Fruit fly (Drosophila melanogaster) whole organism, embryonic: ENCODE results near the gene CG11999.

Source experiments
- Bteb2 ChIP-seq: fragments of 200-800 bp; sonication (Bioruptor generic); optimal IDR thresholded peaks from 2 replicates; lab custom pipeline; 2016; ENCODE audit warnings: missing biosample characterization, missing genetic modification characterization
- CG12104 ChIP-seq: fragments of 200-800 bp; sonication (Bioruptor generic); optimal IDR thresholded peaks from 3 replicates; lab custom pipeline; 2016; ENCODE audit warnings: missing biosample characterization, missing genetic modification characterization
- CG6689 ChIP-seq: fragments of 200-800 bp; sonication (Bioruptor generic); IDR thresholded peaks from 2 replicates; pipeline ENCODE4 v1.3.6; 2022; ENCODE audit warnings: missing biosample characterization, missing genetic modification characterization
- Ravus ChIP-seq: fragments of 200-800 bp; sonication (Bioruptor generic); IDR thresholded peaks from 2 replicates; pipeline ENCODE4 v1.3.6; 2022; ENCODE audit warnings: missing biosample characterization, missing genetic modification characterization
- inv ChIP-seq: fragments of 200-800 bp; sonication (Bioruptor generic); IDR thresholded peaks from 2 replicates; pipeline ENCODE4 v1.3.6; 2022; ENCODE audit warnings: missing biosample characterization, missing genetic modification characterization; ENCODE audit not compliant: partially characterized antibody

DNA sequence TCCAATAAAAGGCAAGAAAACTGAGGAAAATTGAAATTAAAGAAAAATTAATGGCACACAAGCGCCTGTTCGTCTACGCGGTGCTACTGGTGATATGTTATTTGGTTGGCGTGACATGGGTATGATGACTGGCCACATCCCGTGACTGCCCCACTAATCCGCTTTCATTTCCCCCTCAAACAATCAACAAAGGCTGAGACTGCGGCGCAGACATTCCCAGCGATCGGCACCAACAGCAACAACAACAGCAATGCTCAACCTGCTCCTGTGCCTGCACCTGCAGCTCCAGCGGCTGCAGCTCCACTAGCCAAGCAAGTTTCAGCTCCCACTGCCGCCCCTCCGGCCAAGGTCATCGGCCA is 567 bp upstream of the CG11999 start:
- TF ChIP-seq CG6689 (GFP tag; lab: Robert Waterston, UW), result no peak
- TF ChIP-seq inv (GFP tag; lab: Robert Waterston, UW), result no peak
- TF ChIP-seq CG12104 (GFP tag; lab: Kevin White, UChicago), result no peak
- no peak for TF ChIP-seq Bteb2
- TF ChIP-seq Ravus (GFP tag; lab: Robert Waterston, UW), result no peak
